Worm (Caenorhabditis elegans) whole organism, early embryonic: ENCODE results near the gene gfrp-1.

Source experiments
- ama-1 ChIP-seq: fragments of 150-350 bp; optimal IDR thresholded peaks from 2 replicates; lab custom pipeline; 2014
- flt-1 ChIP-seq: fragments of 200-800 bp; sonication (Bioruptor generic); IDR thresholded peaks from 2 replicates; pipeline ENCODE4 v1.3.6; 2022; ENCODE audit warnings: missing genetic modification characterization, missing compliant biosample characterization
- tbx-11 ChIP-seq: fragments of 200-800 bp; sonication (Bioruptor generic); IDR thresholded peaks from 2 replicates; pipeline ENCODE4 v1.3.6; 2022; ENCODE audit warnings: missing genetic modification characterization, missing compliant biosample characterization

The gfrp-1 gene

ce11 chrIV:252454-252853, 49.1 kb downstream of the gfrp-1 start, which contains the start of gene grl-19:
TSS of gene grl-19 (minus strand) at chrIV:252554.
- TF ChIP-seq flt-1 (GFP tag; lab: Robert Waterston, UW) (no peak), ama-1 (lab: Kevin White, UChicago) (no peak), tbx-11 (GFP tag; lab: Robert Waterston, UW) (no peak)
